Fruit fly (Drosophila melanogaster) whole organism, embryonic: Measurements from ENCODE around the gene Lcp65Ag2.

Experiments
- CG10321 ChIP-seq: fragments of 200-800 bp; sonication (Bioruptor generic); IDR thresholded peaks from 2 replicates; pipeline ENCODE4 v1.3.6; 2022; ENCODE audit warnings: missing biosample characterization, missing genetic modification characterization
- CG10366 ChIP-seq: fragments of 200-800 bp; sonication (Bioruptor generic); IDR thresholded peaks from 2 replicates; pipeline ENCODE4 v1.3.6; 2022; ENCODE audit warnings: missing biosample characterization, missing genetic modification characterization
- CG12155 ChIP-seq: fragments of 200-800 bp; sonication (Bioruptor generic); optimal IDR thresholded peaks from 3 replicates; lab custom pipeline; 2016; ENCODE audit warnings: missing biosample characterization, missing genetic modification characterization
- CG12659 ChIP-seq: fragments of 200-800 bp; sonication (Bioruptor generic); optimal IDR thresholded peaks from 3 replicates; lab custom pipeline; 2017; ENCODE audit warnings: mild to moderate bottlenecking, missing biosample characterization, missing genetic modification reagents, missing genetic modification characterization
- CG15601 ChIP-seq: fragments of 200-800 bp; sonication (Bioruptor generic); optimal IDR thresholded peaks from 3 replicates; lab custom pipeline; 2019; ENCODE audit warnings: missing biosample characterization, mild to moderate bottlenecking, missing genetic modification characterization, moderate library complexity
- CG17385 ChIP-seq: fragments of 200-800 bp; sonication (Bioruptor generic); optimal IDR thresholded peaks from 3 replicates; lab custom pipeline; 2018; ENCODE audit warnings: missing biosample characterization, mild to moderate bottlenecking, missing genetic modification characterization
- CG17802 ChIP-seq: fragments of 200-800 bp; sonication (Bioruptor generic); optimal IDR thresholded peaks from 2 replicates; lab custom pipeline; 2018; ENCODE audit warnings: missing biosample characterization, mild to moderate bottlenecking, missing genetic modification characterization, moderate library complexity
- CG18619 ChIP-seq: fragments of 200-800 bp; sonication (Bioruptor generic); optimal IDR thresholded peaks from 3 replicates; lab custom pipeline; 2017; ENCODE audit warnings: missing biosample characterization, mild to moderate bottlenecking, missing genetic modification characterization
- CG30431 ChIP-seq: fragments of 200-800 bp; sonication (Bioruptor generic); optimal IDR thresholded peaks from 2 replicates; lab custom pipeline; 2017; ENCODE audit warnings: missing biosample characterization, missing genetic modification characterization
- CG3838 ChIP-seq: fragments of 200-800 bp; sonication (Bioruptor generic); optimal IDR thresholded peaks from 3 replicates; lab custom pipeline; 2016; ENCODE audit warnings: missing biosample characterization, missing genetic modification characterization
- CG4282 ChIP-seq: fragments of 200-800 bp; sonication (Bioruptor generic); optimal IDR thresholded peaks from 2 replicates; lab custom pipeline; 2016; ENCODE audit warnings: missing biosample characterization, missing genetic modification characterization
- CG6765 ChIP-seq: fragments of 200-800 bp; sonication (Bioruptor generic); optimal IDR thresholded peaks from 3 replicates; lab custom pipeline; 2017; ENCODE audit warnings: missing biosample characterization, mild to moderate bottlenecking, missing genetic modification characterization
- CG7271 ChIP-seq: fragments of 200-800 bp; sonication (Bioruptor generic); optimal IDR thresholded peaks from 2 replicates; lab custom pipeline; 2018; ENCODE audit warnings: missing biosample characterization, mild to moderate bottlenecking, missing genetic modification characterization, moderate library complexity
- CG9876 ChIP-seq: fragments of 200-800 bp; sonication (Bioruptor generic); optimal IDR thresholded peaks from 2 replicates; lab custom pipeline; 2016; ENCODE audit warnings: missing biosample characterization, missing genetic modification characterization
- CTCF ChIP-seq: fragments of 200-800 bp; sonication (Bioruptor generic); optimal IDR thresholded peaks from 2 replicates; lab custom pipeline; 2017; ENCODE audit warnings: missing biosample characterization, mild to moderate bottlenecking, missing genetic modification characterization, moderate library complexity
- Dip3 ChIP-seq: fragments of 200-800 bp; sonication (Bioruptor generic); optimal IDR thresholded peaks from 3 replicates; lab custom pipeline; 2016; ENCODE audit warnings: missing biosample characterization, missing genetic modification characterization
- E2f1 ChIP-seq: fragments of 200-800 bp; sonication (Bioruptor generic); IDR thresholded peaks from 2 replicates; pipeline ENCODE4 v1.3.6; 2022; ENCODE audit warnings: missing biosample characterization, missing genetic modification characterization
- GATAe ChIP-seq: fragments of 200-800 bp; sonication (Bioruptor generic); conservative IDR thresholded peaks from 2 replicates; pipeline ENCODE4 v1.3.6; 2022; ENCODE audit warnings: missing biosample characterization, missing genetic modification characterization
- HLHmδ ChIP-seq: fragments of 200-800 bp; sonication (Bioruptor generic); optimal IDR thresholded peaks from 2 replicates; lab custom pipeline; 2018; ENCODE audit warnings: missing biosample characterization, mild to moderate bottlenecking, missing genetic modification characterization, moderate library complexity
- Hmr ChIP-seq: fragments of 200-800 bp; sonication (Bioruptor generic); optimal IDR thresholded peaks from 3 replicates; lab custom pipeline; 2017; ENCODE audit warnings: mild to moderate bottlenecking, missing biosample characterization, missing genetic modification reagents, missing genetic modification characterization
- Hmx ChIP-seq: fragments of 200-800 bp; sonication (Bioruptor generic); optimal IDR thresholded peaks from 2 replicates; lab custom pipeline; 2016; ENCODE audit warnings: missing biosample characterization, missing genetic modification characterization
- Hr78 ChIP-seq, 2 experiments: fragments of 200-800 bp in 1 of 2; fragments of >200 bp in 1 of 2; sonication (Bioruptor generic) in 1 of 2; optimal IDR thresholded peaks; 2 replicates each; lab custom pipeline; 2017 to 2019; ENCODE audit warnings: missing biosample characterization in 2 of 2, missing genetic modification characterization in 2 of 2, mild to moderate bottlenecking in 1 of 2, moderate library complexity in 1 of 2
- Mrtf ChIP-seq: fragments of 200-800 bp; sonication (Bioruptor generic); IDR thresholded peaks from 3 replicates; pipeline ENCODE4 v1.3.6; 2022; ENCODE audit warnings: missing biosample characterization, missing genetic modification characterization
- Nf-YB ChIP-seq: fragments of 200-800 bp; sonication (Bioruptor generic); optimal IDR thresholded peaks from 3 replicates; lab custom pipeline; 2019; ENCODE audit warnings: missing biosample characterization, mild to moderate bottlenecking, missing genetic modification characterization, moderate library complexity
- Oli ChIP-seq: fragments of 200-800 bp; sonication (Bioruptor generic); optimal IDR thresholded peaks from 2 replicates; lab custom pipeline; 2018; ENCODE audit warnings: missing biosample characterization, mild to moderate bottlenecking, missing genetic modification characterization, moderate library complexity
- PHDP ChIP-seq: fragments of 200-800 bp; sonication (Bioruptor generic); optimal IDR thresholded peaks from 3 replicates; lab custom pipeline; 2018; ENCODE audit warnings: missing biosample characterization, mild to moderate bottlenecking, missing genetic modification characterization, moderate library complexity
- Ptx1 ChIP-seq: fragments of 200-800 bp; sonication (Bioruptor generic); IDR thresholded peaks from 2 replicates; pipeline ENCODE4 v1.3.6; 2022; ENCODE audit warnings: missing biosample characterization, missing genetic modification characterization
- Ravus ChIP-seq: fragments of 200-800 bp; sonication (Bioruptor generic); IDR thresholded peaks from 2 replicates; pipeline ENCODE4 v1.3.6; 2022; ENCODE audit warnings: missing biosample characterization, missing genetic modification characterization
- Sox100B ChIP-seq: fragments of 200-800 bp; sonication (Bioruptor generic); optimal IDR thresholded peaks from 3 replicates; lab custom pipeline; 2018; ENCODE audit warnings: missing biosample characterization, mild to moderate bottlenecking, missing genetic modification characterization
- Sry-δ ChIP-seq: fragments of 200-800 bp; sonication (Bioruptor generic); optimal IDR thresholded peaks from 2 replicates; lab custom pipeline; 2016; ENCODE audit warnings: missing biosample characterization, missing genetic modification characterization
- Usf ChIP-seq: fragments of 200-800 bp; sonication (Bioruptor generic); optimal IDR thresholded peaks from 2 replicates; lab custom pipeline; 2017; ENCODE audit warnings: missing genotype, missing biosample characterization, missing genetic modification characterization
- ap ChIP-seq: fragments of 200-800 bp; sonication (Bioruptor generic); IDR thresholded peaks from 2 replicates; pipeline ENCODE4 v1.3.6; 2022; ENCODE audit warnings: missing biosample characterization, missing genetic modification characterization
- btn ChIP-seq: fragments of 200-800 bp; sonication (Bioruptor generic); optimal IDR thresholded peaks from 2 replicates; lab custom pipeline; 2016; ENCODE audit warnings: missing biosample characterization, missing genetic modification characterization
- cas ChIP-seq: fragments of 200-800 bp; sonication (Bioruptor generic); IDR thresholded peaks from 2 replicates; pipeline ENCODE4 v1.3.6; 2022; ENCODE audit warnings: missing biosample characterization, missing genetic modification characterization
- chm ChIP-seq: fragments of 200-800 bp; sonication (Bioruptor generic); IDR thresholded peaks from 2 replicates; pipeline ENCODE4 v1.3.6; 2022; ENCODE audit warnings: missing biosample characterization, missing genetic modification characterization
- crol ChIP-seq: fragments of 200-800 bp; sonication (Bioruptor generic); IDR thresholded peaks from 2 replicates; pipeline ENCODE4 v1.3.6; 2022; ENCODE audit warnings: missing biosample characterization, missing genetic modification characterization
- da ChIP-seq: fragments of 200-800 bp; sonication (Bioruptor generic); optimal IDR thresholded peaks from 2 replicates; lab custom pipeline; 2016; ENCODE audit warnings: missing biosample characterization, missing genetic modification characterization
- dimm ChIP-seq: fragments of 200-800 bp; sonication (Bioruptor generic); IDR thresholded peaks from 2 replicates; pipeline ENCODE4 v1.3.6; 2022; ENCODE audit warnings: missing biosample characterization, missing genetic modification characterization
- disco-r ChIP-seq: fragments of 200-800 bp; sonication (Bioruptor generic); optimal IDR thresholded peaks from 2 replicates; lab custom pipeline; 2016; ENCODE audit warnings: missing biosample characterization, missing genetic modification characterization
- dm ChIP-seq: fragments of 200-800 bp; sonication (Bioruptor generic); optimal IDR thresholded peaks from 3 replicates; lab custom pipeline; 2016; ENCODE audit warnings: missing biosample characterization, missing genetic modification characterization
- en ChIP-seq: fragments of 200-800 bp; sonication (Bioruptor generic); optimal IDR thresholded peaks from 2 replicates; lab custom pipeline; 2016; ENCODE audit warnings: missing biosample characterization, missing genetic modification characterization
- fd3F ChIP-seq: fragments of 200-800 bp; sonication (Bioruptor generic); optimal IDR thresholded peaks from 2 replicates; lab custom pipeline; 2018; ENCODE audit warnings: missing biosample characterization, mild to moderate bottlenecking, missing genetic modification characterization, moderate library complexity
- fu2 ChIP-seq: fragments of 200-800 bp; sonication (Bioruptor generic); optimal IDR thresholded peaks from 2 replicates; lab custom pipeline; 2016; ENCODE audit warnings: missing biosample characterization, missing genetic modification characterization
- gcm2 ChIP-seq: fragments of 200-800 bp; sonication (Bioruptor generic); optimal IDR thresholded peaks from 2 replicates; lab custom pipeline; 2016; ENCODE audit warnings: missing biosample characterization, missing genetic modification characterization
- kay ChIP-seq: fragments of 200-800 bp; sonication (Bioruptor generic); optimal IDR thresholded peaks from 2 replicates; lab custom pipeline; 2016; ENCODE audit warnings: missing biosample characterization, missing genetic modification characterization
- lmd ChIP-seq: fragments of 200-800 bp; sonication (Bioruptor generic); IDR thresholded peaks from 2 replicates; pipeline ENCODE4 v1.3.6; 2022; ENCODE audit warnings: missing biosample characterization, missing genetic modification characterization
- pho ChIP-seq: fragments of 200-800 bp; sonication (Bioruptor generic); optimal IDR thresholded peaks from 2 replicates; lab custom pipeline; 2016; ENCODE audit warnings: missing biosample characterization, missing genetic modification characterization
- pnt ChIP-seq: fragments of 200-800 bp; sonication (Bioruptor generic); optimal IDR thresholded peaks from 3 replicates; lab custom pipeline; 2016; ENCODE audit warnings: missing biosample characterization, missing genetic modification characterization
- tap ChIP-seq: fragments of 200-800 bp; optimal IDR thresholded peaks from 3 replicates; lab custom pipeline; 2019; ENCODE audit warnings: missing biosample characterization, mild to moderate bottlenecking, missing genetic modification characterization, moderate library complexity
- yki ChIP-seq: fragments of >200 bp; optimal IDR thresholded peaks from 3 replicates; lab custom pipeline; 2018
- zf30C ChIP-seq: fragments of 200-800 bp; sonication (Bioruptor generic); optimal IDR thresholded peaks from 3 replicates; lab custom pipeline; 2018; ENCODE audit warnings: missing biosample characterization, mild to moderate bottlenecking, missing genetic modification characterization

Lcp65Ag2 gene

DNA sequence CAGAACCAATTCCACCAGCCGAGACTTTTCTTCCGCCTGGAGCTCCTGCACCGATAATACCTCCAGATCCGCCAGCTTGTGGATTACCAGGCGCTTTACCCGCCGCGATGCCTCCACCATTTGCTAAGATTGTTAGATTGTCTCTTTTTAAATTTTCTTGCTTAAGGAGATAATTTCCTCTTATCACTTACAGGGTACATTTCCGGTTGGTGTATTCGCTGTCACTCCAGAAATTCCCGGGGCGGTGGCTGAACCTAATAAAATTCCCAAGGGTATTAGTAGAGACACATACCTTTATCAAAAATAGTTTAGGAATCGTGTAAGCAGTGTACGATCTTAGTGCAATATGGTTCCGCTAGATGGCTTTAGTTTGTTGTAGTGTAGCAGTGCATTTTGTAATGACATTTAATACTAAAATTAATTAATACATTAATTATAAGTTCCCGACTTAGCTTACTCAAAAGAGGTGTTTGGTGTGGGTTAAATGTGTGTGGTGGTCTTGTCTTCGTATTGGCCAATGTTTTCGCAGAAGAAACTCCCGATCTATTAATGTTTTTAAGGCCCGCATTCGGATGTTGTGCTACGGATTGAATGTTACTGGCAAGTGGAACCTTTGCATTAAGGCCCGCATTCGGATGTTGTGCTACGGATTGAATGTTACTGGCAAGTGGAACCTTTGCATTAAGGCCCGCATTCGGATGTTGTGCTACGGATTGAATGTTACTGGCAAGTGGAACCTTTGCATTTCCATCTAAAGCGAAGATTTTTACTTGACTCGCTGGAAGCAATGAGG is 8.6 kb downstream of the Lcp65Ag2 start (continued):
- TF ChIP-seq Sry-δ (GFP tag; lab: Kevin White, UChicago), result peak; percentile 31
- no peak for TF ChIP-seq gcm2 (GFP tag; lab: Kevin White, UChicago)
- peak; percentile 62 for TF ChIP-seq tap (tag; lab: Kevin White, UChicago)
- peak; percentile 56 for TF ChIP-seq CG30431
- TF ChIP-seq kay, result no peak
- TF ChIP-seq btn (GFP tag; lab: Kevin White, UChicago), result peak; percentile 52
- peak; percentile 53 for TF ChIP-seq CG15601
- 0 out of 2 replicates have a peak, but pooled peaks have one; percentile 34 for TF ChIP-seq dimm (GFP tag; lab: Robert Waterston, UW)
- no peak for TF ChIP-seq fu2 (GFP tag; lab: Kevin White, UChicago)
- TF ChIP-seq Usf (GFP tag; lab: Kevin White, UChicago), result peak; percentile 6
- no peak for TF ChIP-seq cas (GFP tag; lab: Robert Waterston, UW)
- TF ChIP-seq fd3F, result no peak
- TF ChIP-seq pho (GFP tag; lab: Kevin White, UChicago), result peak; percentile 23
- peak; percentile 38 for TF ChIP-seq yki (lab: Kevin White, UChicago)
- peak; percentile 78 for TF ChIP-seq Ptx1
- peak; percentile 94 for TF ChIP-seq chm
- no peak for TF ChIP-seq GATAe (GFP tag; lab: Robert Waterston, UW)
- TF ChIP-seq Hr78 (GFP tag; optimal IDR thresholded peaks at IDR 0.05; lab: Kevin White, UChicago), result no peak
- TF ChIP-seq CG10366, result peak; percentile 72
- no peak for TF ChIP-seq pnt
- peak; percentile 91 for TF ChIP-seq CTCF (GFP tag; lab: Kevin White, UChicago)
- peak; percentile 61 for TF ChIP-seq ap (GFP tag; lab: Robert Waterston, UW)
- no peak for TF ChIP-seq Hmx (GFP tag; lab: Kevin White, UChicago)
- TF ChIP-seq CG17385 (GFP tag; lab: Kevin White, UChicago), result peak; percentile 72
- TF ChIP-seq PHDP (tag; lab: Kevin White, UChicago), result peak; percentile 73
- TF ChIP-seq CG4282 (GFP tag; lab: Kevin White, UChicago), result no peak
- peak; percentile 74 for TF ChIP-seq E2f1 (GFP tag; lab: Robert Waterston, UW)
- peak; percentile 87 for TF ChIP-seq CG7271 (tag; lab: Kevin White, UChicago)
- TF ChIP-seq HLHmδ (GFP tag; lab: Kevin White, UChicago), result peak; percentile 97
- TF ChIP-seq Mrtf (GFP tag; lab: Robert Waterston, UW), result peak; percentile 60; the same call in 2 of the 3 replicates
- peak; percentile 39 for TF ChIP-seq CG12659 (GFP tag; lab: Kevin White, UChicago)
- TF ChIP-seq Hmr (GFP tag; lab: Kevin White, UChicago), result peak; percentile 86
- TF ChIP-seq Dip3 (GFP tag; lab: Kevin White, UChicago), result no peak
- peak; percentile 59 for TF ChIP-seq CG12155
- TF ChIP-seq crol (GFP tag; lab: Robert Waterston, UW), result no peak
- TF ChIP-seq Sox100B, result peak; percentile 75
- TF ChIP-seq Nf-YB (GFP tag; lab: Kevin White, UChicago), result peak; percentile 45
- peak; percentile 65 for TF ChIP-seq disco-r (GFP tag; lab: Kevin White, UChicago)
- TF ChIP-seq CG10321 (GFP tag; lab: Robert Waterston, UW), result peak; percentile 56; the same call in 1 of the 2 replicates
- TF ChIP-seq CG3838 (GFP tag; lab: Kevin White, UChicago), result peak; percentile 4
- peak; percentile 88 for TF ChIP-seq CG6765
- no peak; the same call in 1 of the 2 replicates for TF ChIP-seq Ravus (GFP tag; lab: Robert Waterston, UW)
- TF ChIP-seq Oli (tag; lab: Kevin White, UChicago), result peak; percentile 40
- TF ChIP-seq CG17802, result peak; percentile 98
- peak; percentile 75 for TF ChIP-seq CG18619 (GFP tag; lab: Kevin White, UChicago)
- peak; percentile 16 for TF ChIP-seq CG9876 (GFP tag; lab: Kevin White, UChicago)
- TF ChIP-seq zf30C, result no peak
- peak; percentile 5 for TF ChIP-seq dm (GFP tag; lab: Kevin White, UChicago)
- TF ChIP-seq da (GFP tag; lab: Kevin White, UChicago), result peak; percentile 43
- TF ChIP-seq en (GFP tag; lab: Kevin White, UChicago), result peak; percentile 77
- TF ChIP-seq lmd, result peak; percentile 74
